Fruit fly (Drosophila melanogaster) whole organism, embryonic: ENCODE results near the gene CG14269.

Experiments used
- ATbp ChIP-seq: fragments of 200-800 bp; sonication (Bioruptor generic); optimal IDR thresholded peaks from 2 replicates; lab custom pipeline; 2017; ENCODE audit warnings: missing biosample characterization, mild to moderate bottlenecking, missing genetic modification characterization, missing genetic modification reagents
- Abd-B ChIP-seq: fragments of 200-800 bp; sonication (Bioruptor generic); optimal IDR thresholded peaks from 2 replicates; lab custom pipeline; 2018; ENCODE audit warnings: missing biosample characterization, mild to moderate bottlenecking, missing genetic modification characterization, moderate library complexity
- Bteb2 ChIP-seq: fragments of 200-800 bp; sonication (Bioruptor generic); optimal IDR thresholded peaks from 2 replicates; lab custom pipeline; 2016; ENCODE audit warnings: missing biosample characterization, missing genetic modification characterization
- CG10431 ChIP-seq: fragments of 200-800 bp; sonication (Bioruptor generic); optimal IDR thresholded peaks from 3 replicates; lab custom pipeline; 2018; ENCODE audit warnings: missing biosample characterization, mild to moderate bottlenecking, missing genetic modification characterization
- CG10543 ChIP-seq: fragments of 200-800 bp; sonication (Bioruptor generic); optimal IDR thresholded peaks from 3 replicates; lab custom pipeline; 2017; ENCODE audit warnings: missing biosample characterization, mild to moderate bottlenecking, missing genetic modification characterization, moderate library complexity
- CG11093 ChIP-seq: fragments of 200-800 bp; sonication (Bioruptor generic); IDR thresholded peaks from 3 replicates; pipeline ENCODE4 v1.3.6; 2022; ENCODE audit warnings: missing biosample characterization, missing genetic modification characterization
- CG1233 ChIP-seq: fragments of 200-800 bp; sonication (Bioruptor generic); optimal IDR thresholded peaks from 4 replicates; lab custom pipeline; 2018; ENCODE audit warnings: missing biosample characterization, mild to moderate bottlenecking, missing genetic modification characterization
- CG17359 ChIP-seq: fragments of 200-800 bp; sonication (Bioruptor generic); optimal IDR thresholded peaks from 3 replicates; lab custom pipeline; 2018; ENCODE audit warnings: missing biosample characterization, mild to moderate bottlenecking, missing genetic modification characterization, moderate library complexity
- CG18599 ChIP-seq: fragments of 200-800 bp; sonication (Bioruptor generic); optimal IDR thresholded peaks from 3 replicates; lab custom pipeline; 2017; ENCODE audit warnings: missing biosample characterization, missing genetic modification characterization, mild to moderate bottlenecking, moderate library complexity, missing genetic modification reagents
- CG3726 ChIP-seq: fragments of 200-800 bp; sonication (Bioruptor generic); IDR thresholded peaks from 3 replicates; pipeline ENCODE4, ENCODE4 v1.3.6; 2022; ENCODE audit warnings: missing biosample characterization, missing genetic modification characterization
- CG3847 ChIP-seq: fragments of 200-800 bp; sonication (Bioruptor generic); IDR thresholded peaks from 2 replicates; pipeline ENCODE4 v1.3.6; 2022; ENCODE audit warnings: missing biosample characterization, missing genetic modification characterization
- CG4617 ChIP-seq: fragments of 200-800 bp; sonication (Bioruptor generic); optimal IDR thresholded peaks from 3 replicates; lab custom pipeline; 2016; ENCODE audit warnings: missing biosample characterization, missing genetic modification characterization, borderline replicate concordance
- CG6654 ChIP-seq: fragments of 200-800 bp; sonication (Bioruptor generic); optimal IDR thresholded peaks from 2 replicates; lab custom pipeline; 2017; ENCODE audit warnings: missing biosample characterization, mild to moderate bottlenecking, missing genetic modification characterization
- CG6791 ChIP-seq: fragments of 200-800 bp; sonication (Bioruptor generic); IDR thresholded peaks from 3 replicates; pipeline ENCODE4 v1.3.6; 2022; ENCODE audit warnings: missing biosample characterization, missing genetic modification characterization; ENCODE audit not compliant: partially characterized antibody
- CG9797 ChIP-seq: fragments of 200-800 bp; sonication (Bioruptor generic); optimal IDR thresholded peaks from 3 replicates; lab custom pipeline; 2018; ENCODE audit warnings: missing biosample characterization, mild to moderate bottlenecking, missing genetic modification characterization
- CrebB ChIP-seq: fragments of 200-800 bp; sonication (Bioruptor generic); optimal IDR thresholded peaks from 3 replicates; lab custom pipeline; 2018; ENCODE audit warnings: missing biosample characterization, mild to moderate bottlenecking, missing genetic modification characterization
- HmgD ChIP-seq: fragments of 200-800 bp; sonication (Bioruptor generic); optimal IDR thresholded peaks from 3 replicates; lab custom pipeline; 2016; ENCODE audit warnings: missing biosample characterization, missing genetic modification characterization
- Hmx ChIP-seq: fragments of 200-800 bp; sonication (Bioruptor generic); optimal IDR thresholded peaks from 2 replicates; lab custom pipeline; 2016; ENCODE audit warnings: missing biosample characterization, missing genetic modification characterization
- Opbp ChIP-seq: fragments of 200-800 bp; sonication (Bioruptor generic); IDR thresholded peaks from 3 replicates; pipeline ENCODE4 v1.3.6; 2022; ENCODE audit warnings: missing biosample characterization, missing genetic modification characterization; ENCODE audit not compliant: partially characterized antibody
- Scr ChIP-seq: fragments of 200-800 bp; sonication (Bioruptor generic); IDR thresholded peaks from 2 replicates; pipeline ENCODE4 v1.3.6; 2022; ENCODE audit warnings: missing biosample characterization, missing genetic modification characterization; ENCODE audit not compliant: partially characterized antibody
- Xbp1 ChIP-seq: fragments of 200-800 bp; sonication (Bioruptor generic); optimal IDR thresholded peaks from 3 replicates; lab custom pipeline; 2016; ENCODE audit warnings: missing biosample characterization, mild to moderate bottlenecking, missing genetic modification characterization
- amos ChIP-seq: fragments of 200-800 bp; sonication (Bioruptor generic); IDR thresholded peaks from 2 replicates; pipeline ENCODE4 v1.3.6; 2022; ENCODE audit warnings: missing biosample characterization, missing genetic modification characterization; ENCODE audit not compliant: partially characterized antibody
- chinmo ChIP-seq: fragments of 200-800 bp; sonication (Bioruptor generic); IDR thresholded peaks from 4 replicates; pipeline ENCODE4 v1.3.6; 2022; ENCODE audit warnings: missing biosample characterization, missing genetic modification characterization; ENCODE audit not compliant: partially characterized antibody
- ci ChIP-seq: fragments of 200-800 bp; sonication (Bioruptor generic); IDR thresholded peaks from 3 replicates; pipeline ENCODE4 v1.3.6; 2022; ENCODE audit warnings: missing biosample characterization, missing genetic modification characterization
- corto ChIP-seq: fragments of 200-800 bp; sonication (Bioruptor generic); optimal IDR thresholded peaks from 2 replicates; lab custom pipeline; 2016; ENCODE audit warnings: missing biosample characterization, mild to moderate bottlenecking, missing genetic modification characterization, moderate library complexity
- crol ChIP-seq: fragments of 200-800 bp; sonication (Bioruptor generic); IDR thresholded peaks from 2 replicates; pipeline ENCODE4 v1.3.6; 2022; ENCODE audit warnings: missing biosample characterization, missing genetic modification characterization
- cwo ChIP-seq: fragments of 200-800 bp; sonication (Bioruptor generic); optimal IDR thresholded peaks from 3 replicates; lab custom pipeline; 2017; ENCODE audit warnings: missing biosample characterization, missing genetic modification characterization, mild to moderate bottlenecking, moderate library complexity, missing genetic modification reagents
- emc ChIP-seq: fragments of 200-800 bp; sonication (Bioruptor generic); optimal IDR thresholded peaks from 2 replicates; lab custom pipeline; 2016; ENCODE audit warnings: missing biosample characterization, missing genetic modification characterization
- eve ChIP-seq, 2 experiments: fragments of >200 bp; optimal IDR thresholded peaks; 2 replicates each; lab custom pipeline; 2017; ENCODE audit warnings: missing biosample characterization in 2 of 2, missing genetic modification characterization in 2 of 2
- ewg ChIP-seq: fragments of 200-800 bp; sonication (Bioruptor generic); optimal IDR thresholded peaks from 3 replicates; lab custom pipeline; 2017; ENCODE audit warnings: mild to moderate bottlenecking, missing biosample characterization, missing genetic modification reagents, missing genetic modification characterization
- exex ChIP-seq: fragments of 200-800 bp; sonication (Bioruptor generic); optimal IDR thresholded peaks from 4 replicates; lab custom pipeline; 2018; ENCODE audit warnings: missing biosample characterization, mild to moderate bottlenecking, missing genetic modification characterization, moderate library complexity
- inv ChIP-seq: fragments of 200-800 bp; sonication (Bioruptor generic); IDR thresholded peaks from 2 replicates; pipeline ENCODE4 v1.3.6; 2022; ENCODE audit warnings: missing biosample characterization, missing genetic modification characterization; ENCODE audit not compliant: partially characterized antibody
- kah ChIP-seq: fragments of 200-800 bp; sonication (Bioruptor generic); optimal IDR thresholded peaks from 2 replicates; lab custom pipeline; 2018; ENCODE audit warnings: missing biosample characterization, mild to moderate bottlenecking, missing genetic modification characterization
- kay ChIP-seq: fragments of 200-800 bp; sonication (Bioruptor generic); optimal IDR thresholded peaks from 2 replicates; lab custom pipeline; 2016; ENCODE audit warnings: missing biosample characterization, missing genetic modification characterization
- kni ChIP-seq: fragments of 200-800 bp; sonication (Bioruptor generic); optimal IDR thresholded peaks from 3 replicates; lab custom pipeline; 2017; ENCODE audit warnings: mild to moderate bottlenecking, missing biosample characterization, missing genetic modification reagents, missing genetic modification characterization
- lov ChIP-seq, 2 experiments: fragments of 200-800 bp in 1 of 2; fragments of >200 bp in 1 of 2; sonication (Bioruptor generic) in 1 of 2; IDR thresholded peaks in 1 of 2; optimal IDR thresholded peaks in 1 of 2; 2 replicates in 1 of 2; 3 replicates in 1 of 2; pipeline versions ENCODE4 v1.3.6 to Lab custom; 2017 to 2022; ENCODE audit warnings: missing biosample characterization in 1 of 2, missing genetic modification characterization in 1 of 2
- maf-S ChIP-seq: fragments of 200-800 bp; sonication (Bioruptor generic); optimal IDR thresholded peaks from 2 replicates; lab custom pipeline; 2016; ENCODE audit warnings: missing biosample characterization, missing genetic modification characterization
- org-1 ChIP-seq: fragments of 200-800 bp; sonication (Bioruptor generic); optimal IDR thresholded peaks from 2 replicates; lab custom pipeline; 2017; ENCODE audit warnings: missing biosample characterization, missing genetic modification characterization
- otp ChIP-seq: fragments of 200-800 bp; sonication (Bioruptor generic); IDR thresholded peaks from 3 replicates; pipeline ENCODE4, ENCODE4 v1.3.6; 2022; ENCODE audit warnings: missing biosample characterization, missing genetic modification characterization
- shn ChIP-seq: fragments of 200-800 bp; sonication (Bioruptor generic); optimal IDR thresholded peaks from 3 replicates; lab custom pipeline; 2016; ENCODE audit warnings: missing biosample characterization, missing genetic modification characterization
- sqz ChIP-seq: fragments of 200-800 bp; sonication (Bioruptor generic); optimal IDR thresholded peaks from 3 replicates; lab custom pipeline; 2018; ENCODE audit warnings: missing biosample characterization, mild to moderate bottlenecking, missing genetic modification characterization
- stc ChIP-seq: fragments of 200-800 bp; sonication (Bioruptor generic); IDR thresholded peaks from 2 replicates; pipeline ENCODE4 v1.3.6; 2022; ENCODE audit warnings: missing biosample characterization, missing genetic modification characterization
- unpg ChIP-seq: fragments of 200-800 bp; sonication (Bioruptor generic); optimal IDR thresholded peaks from 3 replicates; lab custom pipeline; 2018; ENCODE audit warnings: missing biosample characterization, mild to moderate bottlenecking, missing genetic modification characterization, moderate library complexity
- usp ChIP-seq: fragments of >200 bp; optimal IDR thresholded peaks from 2 replicates; lab custom pipeline; 2017; ENCODE audit warnings: missing biosample characterization, missing genetic modification characterization
- zen ChIP-seq: fragments of 200-800 bp; sonication (Bioruptor generic); optimal IDR thresholded peaks from 3 replicates; lab custom pipeline; 2018; ENCODE audit warnings: missing biosample characterization, mild to moderate bottlenecking, missing genetic modification characterization, moderate library complexity
- zfh2 ChIP-seq: fragments of 200-800 bp; sonication (Bioruptor generic); optimal IDR thresholded peaks from 2 replicates; lab custom pipeline; 2016; ENCODE audit warnings: missing biosample characterization, missing genetic modification characterization

CG14269 gene

DNA sequence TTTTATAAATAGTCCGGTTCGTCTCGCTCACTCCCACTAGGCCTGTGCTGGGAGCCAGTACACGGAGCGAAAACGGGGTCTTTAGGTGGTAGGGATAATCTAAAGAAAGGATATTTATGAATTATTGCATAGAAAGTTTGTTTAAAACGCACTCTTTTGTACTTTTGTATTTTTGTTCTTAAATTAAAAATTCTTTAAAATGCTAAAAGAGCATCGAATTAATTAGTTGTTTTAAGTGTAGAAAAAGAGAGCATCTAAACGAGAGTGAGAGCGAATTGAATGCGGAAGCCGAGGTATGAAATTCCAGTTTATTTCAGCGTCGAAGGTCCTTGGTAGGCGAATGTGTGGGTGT is 8.0 kb downstream of the CG14269 start (continued):
- TF ChIP-seq kay (peak; percentile 13), CG1233 (GFP tag; lab: Kevin White, UChicago) (no peak), Abd-B (peak; percentile 76), inv (GFP tag; lab: Robert Waterston, UW) (no peak), CG3847 (GFP tag; lab: Robert Waterston, UW) (peak; percentile 46; the same call in 1 of the 2 replicates), HmgD (GFP tag; lab: Kevin White, UChicago) (peak; percentile 18), Xbp1 (peak; percentile 84), corto (peak; percentile 71), ewg (peak; percentile 53), usp (GFP tag; lab: Kevin White, UChicago) (no peak), lov (optimal IDR thresholded peaks at IDR 0.05; lab: Kevin White, UChicago) (no peak), lov (GFP tag; IDR thresholded peaks at IDR 0.05; lab: Robert Waterston, UW) (0 out of 3 replicates have a peak, but pooled peaks have one; percentile 69), CG4617 (GFP tag; lab: Kevin White, UChicago) (peak; percentile 53), Hmx (no peak), eve (GFP tag; optimal IDR thresholded peaks at IDR 0.05; lab: Kevin White, UChicago) (peak in 1 of 2 experiments; percentile 43)

DNA sequence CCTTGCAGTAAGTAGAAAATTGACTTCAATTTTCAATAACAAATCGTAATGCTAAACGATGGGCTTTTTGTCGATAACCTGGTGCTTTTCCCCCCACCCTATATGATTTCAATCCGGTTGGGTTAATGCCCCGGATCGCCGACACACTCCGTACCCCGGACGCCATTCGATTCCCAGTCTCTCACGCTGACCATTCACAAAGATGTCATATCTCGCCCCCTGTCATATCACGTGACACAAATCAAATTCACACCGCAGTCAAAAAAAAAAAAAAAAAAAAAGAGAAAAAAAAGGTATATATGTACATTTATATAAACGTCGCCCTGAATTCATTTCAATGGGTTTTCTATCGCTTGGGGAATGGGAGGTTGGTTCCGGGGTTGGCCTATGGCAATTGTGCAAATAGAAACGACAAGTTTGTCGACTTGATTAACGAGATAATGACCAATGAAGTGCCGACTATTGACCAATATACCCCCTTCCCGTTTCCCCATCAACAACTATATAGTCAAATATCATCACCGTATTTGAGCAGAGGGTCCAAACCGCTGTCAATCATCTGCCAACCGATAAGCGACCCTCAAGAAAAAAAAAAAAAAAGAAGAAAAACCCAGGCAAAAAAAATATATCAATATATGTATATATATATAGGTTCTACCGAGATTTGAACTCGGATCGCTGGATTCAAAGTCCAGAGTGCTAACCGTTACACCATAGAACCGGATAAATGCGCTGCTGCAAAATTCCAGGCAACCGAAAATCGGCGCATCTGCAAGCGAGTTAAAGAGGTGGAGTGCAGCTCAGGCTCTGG is 8.6 kb downstream of the CG14269 start:
- TF ChIP-seq kah (GFP tag; lab: Kevin White, UChicago) = no peak
- peak; percentile 7 for TF ChIP-seq kni
- peak; percentile 30; the same call in 1 of the 3 replicates for TF ChIP-seq Opbp (GFP tag; lab: Robert Waterston, UW)
- TF ChIP-seq crol (GFP tag; lab: Robert Waterston, UW) = peak; percentile 57
- no peak for TF ChIP-seq org-1 (GFP tag; lab: Kevin White, UChicago)
- no peak for TF ChIP-seq stc (GFP tag; lab: Robert Waterston, UW)
- TF ChIP-seq CG9797 (GFP tag; lab: Kevin White, UChicago) = no peak
- TF ChIP-seq Bteb2 (GFP tag; lab: Kevin White, UChicago) = no peak
- no peak for TF ChIP-seq CG3847 (GFP tag; lab: Robert Waterston, UW)
- TF ChIP-seq CG18599 (GFP tag; lab: Kevin White, UChicago) = no peak
- TF ChIP-seq CG17359 (tag; lab: Kevin White, UChicago) = peak; percentile 23
- TF ChIP-seq ATbp (GFP tag; lab: Kevin White, UChicago) = peak; percentile 0
- TF ChIP-seq amos (GFP tag; lab: Robert Waterston, UW) = peak; percentile 62; the same call in 1 of the 2 replicates
- TF ChIP-seq CG6791 = peak; percentile 28; the same call in 1 of the 3 replicates
- no peak for TF ChIP-seq CG10543
- TF ChIP-seq CG11093 = no peak
- TF ChIP-seq maf-S (GFP tag; lab: Kevin White, UChicago) = no peak
- no peak for TF ChIP-seq CG6654 (GFP tag; lab: Kevin White, UChicago)
- peak; percentile 86 for TF ChIP-seq cwo
- TF ChIP-seq shn (GFP tag; lab: Kevin White, UChicago) = no peak
- TF ChIP-seq zfh2 (GFP tag; lab: Kevin White, UChicago) = no peak
- TF ChIP-seq unpg (GFP tag; lab: Kevin White, UChicago) = peak; percentile 10
- peak; percentile 48; the same call in 1 of the 3 replicates for TF ChIP-seq otp (GFP tag; lab: Robert Waterston, UW)
- TF ChIP-seq CG3726 (GFP tag; lab: Robert Waterston, UW) = no peak
- TF ChIP-seq CrebB (tag; lab: Kevin White, UChicago) = no peak
- 0 out of 4 replicates have a peak, but pooled peaks have one; percentile 60 for TF ChIP-seq chinmo (GFP tag; lab: Robert Waterston, UW)
- TF ChIP-seq CG10431 (GFP tag; lab: Kevin White, UChicago) = no peak
- peak; percentile 40; the same call in 1 of the 2 replicates for TF ChIP-seq Scr
- no peak for TF ChIP-seq zen (tag; lab: Kevin White, UChicago)
- TF ChIP-seq emc (GFP tag; lab: Kevin White, UChicago) = no peak
- TF ChIP-seq exex (tag; lab: Kevin White, UChicago) = peak; percentile 9
- TF ChIP-seq sqz (GFP tag; lab: Kevin White, UChicago) = peak; percentile 78
- peak; percentile 37; the same call in 1 of the 3 replicates for TF ChIP-seq ci (GFP tag; lab: Robert Waterston, UW)
